Fruit fly (Drosophila melanogaster) whole organism, prepupa: ENCODE data around the gene Msp300.
A peak's percentile ranks its signal among the peaks of the same experiment; 100 is the strongest.

Experiments
- CG10631 ChIP-seq: fragments of 200-800 bp; sonication (Bioruptor generic); optimal IDR thresholded peaks from 2 replicates; lab custom pipeline; 2016; ENCODE audit warnings: missing biosample characterization, missing genetic modification characterization
- CG11294 ChIP-seq: fragments of 200-800 bp; sonication (Bioruptor generic); IDR thresholded peaks from 2 replicates; pipeline ENCODE4 v1.3.6; 2022; ENCODE audit warnings: missing biosample characterization, missing genetic modification characterization
- CG11902 ChIP-seq: fragments of 200-800 bp; sonication (Bioruptor generic); optimal IDR thresholded peaks from 3 replicates; lab custom pipeline; 2016; ENCODE audit warnings: missing biosample characterization, missing genetic modification characterization
- CG16779 ChIP-seq: fragments of 200-800 bp; sonication (Bioruptor generic); optimal IDR thresholded peaks from 3 replicates; lab custom pipeline; 2017; ENCODE audit warnings: missing biosample characterization, mild to moderate bottlenecking, missing genetic modification characterization
- CG3032 ChIP-seq: fragments of 200-800 bp; optimal IDR thresholded peaks from 2 replicates; lab custom pipeline; 2019; ENCODE audit warnings: missing biosample characterization, mild to moderate bottlenecking, missing genetic modification characterization, moderate library complexity
- CG31627 ChIP-seq: fragments of 200-800 bp; sonication (Bioruptor generic); optimal IDR thresholded peaks from 3 replicates; lab custom pipeline; 2016; ENCODE audit warnings: missing biosample characterization, missing genetic modification characterization
- CG32006 ChIP-seq: fragments of 200-800 bp; sonication (Bioruptor generic); optimal IDR thresholded peaks from 3 replicates; lab custom pipeline; 2017; ENCODE audit warnings: missing biosample characterization, mild to moderate bottlenecking, missing genetic modification characterization
- CG34406 ChIP-seq: fragments of 200-800 bp; sonication (Bioruptor generic); optimal IDR thresholded peaks from 3 replicates; lab custom pipeline; 2016; ENCODE audit warnings: missing biosample characterization, missing genetic modification characterization
- CG3919 ChIP-seq: fragments of 200-800 bp; sonication (Bioruptor generic); optimal IDR thresholded peaks from 3 replicates; lab custom pipeline; 2016; ENCODE audit warnings: missing biosample characterization, missing genetic modification characterization
- CG4318 ChIP-seq: fragments of 200-800 bp; sonication (Bioruptor generic); optimal IDR thresholded peaks from 3 replicates; lab custom pipeline; 2017; ENCODE audit warnings: missing biosample characterization, mild to moderate bottlenecking, missing genetic modification characterization
- CG6163 ChIP-seq: fragments of 200-800 bp; sonication (Bioruptor generic); IDR thresholded peaks from 3 replicates; pipeline ENCODE4 v1.3.6; 2022; ENCODE audit warnings: missing biosample characterization, missing genetic modification characterization
- CG6792 ChIP-seq: fragments of 200-800 bp; sonication (Bioruptor generic); optimal IDR thresholded peaks from 3 replicates; lab custom pipeline; 2016; ENCODE audit warnings: missing biosample characterization, missing genetic modification characterization
- CG6808 ChIP-seq: fragments of 200-800 bp; sonication (Bioruptor generic); optimal IDR thresholded peaks from 3 replicates; lab custom pipeline; 2017; ENCODE audit warnings: missing biosample characterization, missing genetic modification characterization, mild to moderate bottlenecking, moderate library complexity, missing genetic modification reagents
- CG7368 ChIP-seq: fragments of 200-800 bp; sonication (Bioruptor generic); optimal IDR thresholded peaks from 3 replicates; lab custom pipeline; 2016; ENCODE audit warnings: missing biosample characterization, missing genetic modification characterization
- CG8119 ChIP-seq: fragments of 200-800 bp; sonication (Bioruptor generic); IDR thresholded peaks from 3 replicates; pipeline ENCODE4 v1.3.6; 2022; ENCODE audit warnings: missing biosample characterization, missing genetic modification characterization
- CG8319 ChIP-seq: fragments of 200-800 bp; sonication (Bioruptor generic); optimal IDR thresholded peaks from 3 replicates; lab custom pipeline; 2016; ENCODE audit warnings: missing biosample characterization, missing genetic modification characterization
- CG9139 ChIP-seq: fragments of 200-800 bp; sonication (Bioruptor generic); optimal IDR thresholded peaks from 3 replicates; lab custom pipeline; 2017; ENCODE audit warnings: missing biosample characterization, mild to moderate bottlenecking, missing genetic modification characterization
- Eip75B ChIP-seq: fragments of 200-800 bp; sonication (Bioruptor generic); optimal IDR thresholded peaks from 3 replicates; lab custom pipeline; 2016; ENCODE audit warnings: missing biosample characterization, missing genetic modification characterization
- Eip78C ChIP-seq: fragments of 200-800 bp; sonication (Bioruptor generic); peaks from one replicate; lab custom pipeline; 2016; ENCODE audit warnings: missing biosample characterization, missing genetic modification characterization
- Eip93F ChIP-seq: fragments of 200-800 bp; sonication (Bioruptor generic); optimal IDR thresholded peaks from 2 replicates; lab custom pipeline; 2016; ENCODE audit warnings: missing biosample characterization, mild to moderate bottlenecking, missing genetic modification characterization
- Ets96B ChIP-seq: fragments of 200-800 bp; optimal IDR thresholded peaks from 2 replicates; lab custom pipeline; 2019; ENCODE audit warnings: missing biosample characterization, mild to moderate bottlenecking, missing genetic modification characterization, moderate library complexity
- Gug ChIP-seq: fragments of 200-800 bp; sonication (Bioruptor generic); IDR thresholded peaks from 2 replicates; pipeline ENCODE4 v1.3.6; 2022; ENCODE audit warnings: missing biosample characterization, missing genetic modification characterization
- Hr38 ChIP-seq: sonication (Bioruptor generic); optimal IDR thresholded peaks from 2 replicates; lab custom pipeline; 2016; ENCODE audit warnings: missing biosample characterization, missing genetic modification characterization
- Hr39 ChIP-seq: fragments of 200-800 bp; sonication (Bioruptor generic); optimal IDR thresholded peaks from 2 replicates; lab custom pipeline; 2016; ENCODE audit warnings: missing biosample characterization, missing genetic modification characterization
- Hr4 ChIP-seq: fragments of 200-800 bp; sonication (Bioruptor generic); optimal IDR thresholded peaks from 3 replicates; lab custom pipeline; 2016; ENCODE audit warnings: missing biosample characterization, missing genetic modification characterization
- Lpt ChIP-seq: fragments of 200-800 bp; sonication (Bioruptor generic); optimal IDR thresholded peaks from 3 replicates; lab custom pipeline; 2016; ENCODE audit warnings: missing biosample characterization, missing genetic modification characterization
- Met ChIP-seq: fragments of 200-800 bp; sonication (Bioruptor generic); optimal IDR thresholded peaks from 3 replicates; lab custom pipeline; 2016; ENCODE audit warnings: missing biosample characterization, missing genetic modification characterization
- OdsH ChIP-seq: fragments of 200-800 bp; sonication (Bioruptor generic); optimal IDR thresholded peaks from 3 replicates; lab custom pipeline; 2016; ENCODE audit warnings: missing biosample characterization, missing genetic modification characterization
- Smox ChIP-seq: fragments of 200-800 bp; sonication (Bioruptor generic); optimal IDR thresholded peaks from 3 replicates; lab custom pipeline; 2016; ENCODE audit warnings: missing biosample characterization, missing genetic modification characterization
- Sox102F ChIP-seq: fragments of 200-800 bp; sonication (Bioruptor generic); optimal IDR thresholded peaks from 2 replicates; lab custom pipeline; 2016; ENCODE audit warnings: missing biosample characterization, mild to moderate bottlenecking, missing genetic modification characterization
- Sox15 ChIP-seq: fragments of 200-800 bp; sonication (Bioruptor generic); optimal IDR thresholded peaks from 3 replicates; lab custom pipeline; 2016; ENCODE audit warnings: missing biosample characterization, missing genetic modification characterization
- achi ChIP-seq: fragments of 200-800 bp; sonication (Bioruptor generic); optimal IDR thresholded peaks from 3 replicates; lab custom pipeline; 2016; ENCODE audit warnings: missing biosample characterization, missing genetic modification characterization
- acj6 ChIP-seq: fragments of 200-800 bp; sonication (Bioruptor generic); optimal IDR thresholded peaks from 3 replicates; lab custom pipeline; 2016; ENCODE audit warnings: missing biosample characterization, missing genetic modification characterization
- cyc ChIP-seq: fragments of 200-800 bp; sonication (Bioruptor generic); optimal IDR thresholded peaks from 3 replicates; lab custom pipeline; 2016; ENCODE audit warnings: missing biosample characterization, missing genetic modification characterization
- dac ChIP-seq: fragments of 200-800 bp; sonication (Bioruptor generic); optimal IDR thresholded peaks from 2 replicates; lab custom pipeline; 2017; ENCODE audit warnings: missing biosample characterization, mild to moderate bottlenecking, missing genetic modification characterization
- dsx ChIP-seq: fragments of 200-800 bp; optimal IDR thresholded peaks from 3 replicates; lab custom pipeline; 2019; ENCODE audit warnings: missing biosample characterization, mild to moderate bottlenecking, missing genetic modification characterization, moderate library complexity; ENCODE audit not compliant: poor library complexity, severe bottlenecking
- eg ChIP-seq: fragments of 200-800 bp; sonication (Bioruptor generic); IDR thresholded peaks from 3 replicates; pipeline ENCODE4 v1.3.6; 2022; ENCODE audit warnings: missing biosample characterization, missing genetic modification characterization
- esn ChIP-seq: fragments of 200-800 bp; sonication (Bioruptor generic); optimal IDR thresholded peaks from 2 replicates; lab custom pipeline; 2016; ENCODE audit warnings: missing biosample characterization, mild to moderate bottlenecking, missing genetic modification characterization, moderate library complexity
- fd59A ChIP-seq: fragments of 200-800 bp; sonication (Bioruptor generic); optimal IDR thresholded peaks from 2 replicates; lab custom pipeline; 2017; ENCODE audit warnings: missing biosample characterization, mild to moderate bottlenecking, missing genetic modification characterization, missing genetic modification reagents
- fd85E ChIP-seq: fragments of 200-800 bp; sonication (Bioruptor generic); optimal IDR thresholded peaks from 3 replicates; lab custom pipeline; 2016; ENCODE audit warnings: missing biosample characterization, missing genetic modification characterization
- net ChIP-seq: fragments of 200-800 bp; sonication (Bioruptor generic); optimal IDR thresholded peaks from 3 replicates; lab custom pipeline; 2016; ENCODE audit warnings: missing biosample characterization, missing genetic modification characterization
- pdm3 ChIP-seq: fragments of 200-800 bp; sonication (Bioruptor generic); optimal IDR thresholded peaks from 3 replicates; lab custom pipeline; 2016; ENCODE audit warnings: missing biosample characterization, missing genetic modification characterization
- salr ChIP-seq, 2 experiments: fragments of 200-800 bp; sonication (Bioruptor generic); optimal IDR thresholded peaks; 3 replicates each; lab custom pipeline; 2016 to 2018; ENCODE audit warnings: missing biosample characterization in 2 of 2, missing genetic modification characterization in 2 of 2, mild to moderate bottlenecking in 1 of 2
- ss ChIP-seq, 2 experiments: fragments of 200-800 bp; sonication (Bioruptor generic); optimal IDR thresholded peaks; 2 replicates in 1 of 2; 3 replicates in 1 of 2; lab custom pipeline; 2017 to 2018; ENCODE audit warnings: mild to moderate bottlenecking in 2 of 2, missing biosample characterization in 2 of 2, missing genetic modification characterization in 2 of 2, moderate library complexity in 1 of 2
- svp ChIP-seq: fragments of 200-800 bp; sonication (Bioruptor generic); peaks from one replicate; lab custom pipeline; 2016; ENCODE audit warnings: missing biosample characterization, missing genetic modification characterization
- topi ChIP-seq: fragments of 200-800 bp; sonication (Bioruptor generic); optimal IDR thresholded peaks from 3 replicates; lab custom pipeline; 2016; ENCODE audit warnings: missing biosample characterization, missing genetic modification characterization
- vri ChIP-seq: fragments of 200-800 bp; sonication (Bioruptor generic); optimal IDR thresholded peaks from 3 replicates; lab custom pipeline; 2016; ENCODE audit warnings: missing biosample characterization, mild to moderate bottlenecking, missing genetic modification characterization

The Msp300 gene

DNA sequence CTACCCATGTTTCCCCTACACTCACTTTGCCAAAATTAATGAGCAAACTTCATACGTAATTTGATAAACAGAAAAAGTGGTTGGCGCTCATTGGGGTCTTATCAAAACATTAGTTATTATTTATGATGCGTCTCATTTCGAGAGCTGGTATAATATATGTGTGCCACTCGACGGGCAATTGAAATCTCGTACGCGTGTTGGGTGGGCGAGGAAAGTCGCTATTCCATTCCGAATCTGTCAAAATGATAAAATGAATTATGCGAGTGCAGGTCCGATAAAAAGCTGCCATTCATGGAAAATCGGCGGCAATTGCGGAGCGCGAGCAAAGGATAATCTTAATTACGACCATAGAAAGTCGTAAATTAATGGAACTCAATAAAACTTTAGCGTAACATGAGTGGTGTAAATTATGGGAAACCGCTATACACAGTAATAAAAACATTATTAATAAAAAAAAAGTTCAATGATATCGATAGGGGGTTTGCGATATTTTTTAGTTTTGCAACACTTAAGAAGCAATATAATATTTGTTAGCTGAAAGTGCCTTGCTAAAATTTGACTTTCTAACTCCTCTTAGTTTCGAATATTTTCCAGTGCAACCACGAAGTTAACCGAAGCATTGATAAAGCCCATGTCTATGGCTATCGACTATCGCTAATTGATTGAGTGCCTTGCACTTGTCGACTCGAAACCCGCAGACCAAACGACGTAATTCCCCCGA lies 141.7 kb downstream of the Msp300 start (continued):
- TF ChIP-seq esn (GFP tag; lab: Kevin White, UChicago) (no peak), svp (peak; percentile 50), topi (GFP tag; lab: Kevin White, UChicago) (no peak), CG8319 (GFP tag; lab: Kevin White, UChicago) (no peak), Gug (GFP tag; lab: Robert Waterston, UW) (no peak), Lpt (GFP tag; lab: Kevin White, UChicago) (no peak), CG8119 (peak; percentile 34; the same call in 1 of the 3 replicates), Sox102F (no peak), Met (GFP tag; lab: Kevin White, UChicago) (peak; percentile 21)

DNA sequence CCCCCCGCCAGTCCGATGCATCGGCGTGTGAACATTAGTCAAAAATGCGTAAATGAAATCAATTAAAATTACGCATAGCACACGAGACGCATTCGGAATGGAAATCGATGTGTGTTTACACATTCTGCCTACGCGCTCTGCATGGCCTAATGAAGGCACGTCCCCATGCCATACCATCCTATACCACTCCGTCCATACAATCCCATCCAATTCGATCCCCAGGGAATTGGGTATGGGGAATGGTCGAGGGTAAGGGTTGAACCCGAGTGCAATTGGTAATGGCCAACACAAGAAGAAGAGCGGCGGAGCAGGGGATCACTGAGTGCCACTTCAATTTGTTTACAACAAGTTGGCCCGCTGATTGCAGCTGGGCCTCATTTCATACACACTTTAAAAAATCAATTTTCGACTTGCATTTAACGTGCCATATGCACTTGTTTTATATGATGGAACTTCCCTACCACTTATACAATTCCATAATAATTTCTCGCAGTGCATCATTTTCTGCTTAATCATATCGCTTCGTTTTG lies 144.8 kb downstream of the Msp300 start:
- TF ChIP-seq svp (peak; percentile 69), CG8319 (GFP tag; lab: Kevin White, UChicago) (no peak), topi (GFP tag; lab: Kevin White, UChicago) (peak; percentile 14), CG11902 (GFP tag; lab: Kevin White, UChicago) (no peak), CG11294 (GFP tag; lab: Robert Waterston, UW) (no peak), CG4318 (GFP tag; lab: Kevin White, UChicago) (no peak), CG6792 (GFP tag; lab: Kevin White, UChicago) (peak; percentile 20), CG3919 (GFP tag; lab: Kevin White, UChicago) (peak; percentile 28), eg (GFP tag; lab: Robert Waterston, UW) (peak; percentile 43; the same call in 1 of the 3 replicates), vri (GFP tag; lab: Kevin White, UChicago) (peak; percentile 51), Lpt (GFP tag; lab: Kevin White, UChicago) (no peak), Hr39 (GFP tag; lab: Kevin White, UChicago) (peak; percentile 21), CG8119 (0 out of 3 replicates have a peak, but pooled peaks have one; percentile 16), CG16779 (tag; lab: Kevin White, UChicago) (no peak), dac (GFP tag; lab: Kevin White, UChicago) (no peak), CG6808 (GFP tag; lab: Kevin White, UChicago) (peak; percentile 14), esn (GFP tag; lab: Kevin White, UChicago) (peak; percentile 44), fd85E (no peak), CG7368 (GFP tag; lab: Kevin White, UChicago) (peak; percentile 19), pdm3 (peak; percentile 35), CG10631 (GFP tag; lab: Kevin White, UChicago) (peak; percentile 27), Met (GFP tag; lab: Kevin White, UChicago) (peak; percentile 39), acj6 (peak; percentile 15), CG9139 (GFP tag; lab: Kevin White, UChicago) (no peak), fd59A (GFP tag; lab: Kevin White, UChicago) (no peak), ss (GFP tag; optimal IDR thresholded peaks at IDR 0.05; lab: Kevin White, UChicago) (peak in 1 of 2 experiments; percentile 13), CG34406 (GFP tag; lab: Kevin White, UChicago) (no peak), dsx (peak; percentile 33), OdsH (GFP tag; lab: Kevin White, UChicago) (peak; percentile 31), Ets96B (tag; lab: Kevin White, UChicago) (peak; percentile 38), Smox (peak; percentile 38), Sox102F (peak; percentile 40), CG6163 (peak; percentile 64; the same call in 2 of the 3 replicates), Hr4 (GFP tag; lab: Kevin White, UChicago) (peak; percentile 15), CG3032 (tag; lab: Kevin White, UChicago) (peak; percentile 14), Eip78C (GFP tag; lab: Kevin White, UChicago) (peak; percentile 75), Eip93F (no peak), salr (GFP tag; optimal IDR thresholded peaks at IDR 0.05; lab: Kevin White, UChicago) (no peak), CG32006 (GFP tag; lab: Kevin White, UChicago) (peak; percentile 22), Sox15 (GFP tag; lab: Kevin White, UChicago) (no peak), CG31627 (GFP tag; lab: Kevin White, UChicago) (peak; percentile 26), net (no peak), achi (GFP tag; lab: Kevin White, UChicago) (peak; percentile 14), cyc (GFP tag; lab: Kevin White, UChicago) (peak; percentile 18), Eip75B (GFP tag; lab: Kevin White, UChicago) (peak; percentile 16), Hr38 (GFP tag; lab: Kevin White, UChicago) (no peak)
